Worm (Caenorhabditis elegans) whole organism, young adult: ENCODE data around the gene endu-2.
A peak's percentile ranks its signal among the peaks of the same experiment; 100 is the strongest.

Source experiments
- B0019.2 ChIP-seq: fragments of 200-800 bp; sonication (Bioruptor generic); conservative IDR thresholded peaks from 2 replicates; pipeline ENCODE4 v1.3.6; 2022; ENCODE audit warnings: missing genetic modification reagents, missing genetic modification characterization, missing compliant biosample characterization
- F22D6.2 ChIP-seq: sonication (generic microtip); optimal IDR thresholded peaks from 2 replicates; lab custom pipeline; 2016; ENCODE audit warnings: mild to moderate bottlenecking, missing genetic modification characterization, missing compliant biosample characterization
- F52B5.7 ChIP-seq: sonication (generic microtip); optimal IDR thresholded peaks from 2 replicates; lab custom pipeline; 2016; ENCODE audit warnings: mild to moderate bottlenecking, missing genetic modification characterization, missing compliant biosample characterization
- F55B11.4 ChIP-seq: sonication (generic microtip); optimal IDR thresholded peaks from 2 replicates; lab custom pipeline; 2016; ENCODE audit warnings: missing compliant biosample characterization, missing genetic modification characterization, borderline replicate concordance; ENCODE audit not compliant: insufficient read depth
- K11D2.4 ChIP-seq: fragments of 200-800 bp; sonication (Bioruptor generic); IDR thresholded peaks from 2 replicates; pipeline ENCODE4 v1.3.6; 2022; ENCODE audit warnings: missing genetic modification reagents, missing genetic modification characterization, missing compliant biosample characterization
- K12H6.12 ChIP-seq: fragments of 200-800 bp; sonication (Bioruptor generic); optimal IDR thresholded peaks from 2 replicates; lab custom pipeline; 2018; ENCODE audit warnings: mild to moderate bottlenecking, missing genetic modification characterization, missing compliant biosample characterization
- T26A5.8 ChIP-seq: sonication (generic microtip); optimal IDR thresholded peaks from 2 replicates; lab custom pipeline; 2016; ENCODE audit warnings: missing genetic modification characterization, missing compliant biosample characterization
- Y53F4B.3 ChIP-seq: fragments of 200-800 bp; sonication (Bioruptor generic); IDR thresholded peaks from 2 replicates; pipeline ENCODE4 v1.3.6; 2022; ENCODE audit warnings: missing genetic modification reagents, missing genetic modification characterization, missing compliant biosample characterization
- Y67H2A.10 ChIP-seq: fragments of 200-800 bp; sonication (Bioruptor generic); conservative IDR thresholded peaks from 2 replicates; pipeline ENCODE4 v1.3.6; 2022; ENCODE audit warnings: missing genetic modification reagents, missing genetic modification characterization, missing compliant biosample characterization
- Y95B8A.8 ChIP-seq: fragments of 200-800 bp; sonication (Bioruptor generic); IDR thresholded peaks from 2 replicates; pipeline ENCODE4 v1.3.6; 2022; ENCODE audit warnings: missing genetic modification reagents, missing genetic modification characterization, missing compliant biosample characterization
- ZK185.1 ChIP-seq: sonication (generic microtip); optimal IDR thresholded peaks from 2 replicates; lab custom pipeline; 2016; ENCODE audit warnings: mild to moderate bottlenecking, missing genetic modification characterization, missing compliant biosample characterization; ENCODE audit not compliant: poor library complexity, severe bottlenecking
- atf-7 ChIP-seq: sonication (generic microtip); optimal IDR thresholded peaks from 2 replicates; lab custom pipeline; 2017; ENCODE audit warnings: mild to moderate bottlenecking, missing genetic modification characterization, missing compliant biosample characterization
- attf-5 ChIP-seq: fragments of 200-800 bp; sonication (Bioruptor generic); optimal IDR thresholded peaks from 2 replicates; lab custom pipeline; 2018; ENCODE audit warnings: mild to moderate bottlenecking, missing genetic modification characterization, missing compliant biosample characterization
- attf-6 ChIP-seq: fragments of 200-800 bp; sonication (Bioruptor generic); IDR thresholded peaks from 2 replicates; pipeline ENCODE4 v1.3.6; 2022; ENCODE audit warnings: missing genetic modification reagents, missing genetic modification characterization, missing compliant biosample characterization
- bed-1 ChIP-seq: fragments of 200-800 bp; sonication (Bioruptor generic); IDR thresholded peaks from 2 replicates; pipeline ENCODE4 v1.3.6; 2022; ENCODE audit warnings: missing genetic modification reagents, missing genetic modification characterization, missing compliant biosample characterization
- ceh-100 ChIP-seq: fragments of 200-800 bp; sonication (Bioruptor generic); IDR thresholded peaks from 2 replicates; pipeline ENCODE4 v1.3.6; 2022; ENCODE audit warnings: missing genetic modification reagents, missing genetic modification characterization, missing compliant biosample characterization
- ceh-27 ChIP-seq: fragments of 200-800 bp; sonication (Bioruptor generic); optimal IDR thresholded peaks from 2 replicates; lab custom pipeline; 2018; ENCODE audit warnings: mild to moderate bottlenecking, missing genetic modification characterization, moderate library complexity, missing compliant biosample characterization
- ceh-79 ChIP-seq: sonication (generic microtip); optimal IDR thresholded peaks from 2 replicates; lab custom pipeline; 2017; ENCODE audit warnings: mild to moderate bottlenecking, missing genetic modification characterization, missing compliant biosample characterization
- die-1 ChIP-seq: sonication (generic microtip); optimal IDR thresholded peaks from 2 replicates; lab custom pipeline; 2016; ENCODE audit warnings: missing genotype, mild to moderate bottlenecking, missing genetic modification characterization, missing compliant biosample characterization
- dpl-1 ChIP-seq: fragments of 150-350 bp; optimal IDR thresholded peaks from 2 replicates; lab custom pipeline; 2014; ENCODE audit warnings: missing biosample characterization, missing genetic modification reagents, missing genetic modification characterization
- egl-44 ChIP-seq: fragments of 200-800 bp; sonication (Bioruptor generic); IDR thresholded peaks from 2 replicates; pipeline ENCODE4 v1.3.6; 2022; ENCODE audit warnings: missing genetic modification reagents, missing genetic modification characterization, missing compliant biosample characterization
- ekl-4 ChIP-seq: fragments of 200-800 bp; sonication (Bioruptor generic); IDR thresholded peaks from 2 replicates; pipeline ENCODE4 v1.3.6; 2022; ENCODE audit warnings: missing genetic modification reagents, missing genetic modification characterization, missing compliant biosample characterization
- ets-4 ChIP-seq: fragments of 200-800 bp; sonication (Bioruptor generic); optimal IDR thresholded peaks from 2 replicates; lab custom pipeline; 2018; ENCODE audit warnings: mild to moderate bottlenecking, missing genetic modification characterization, missing compliant biosample characterization
- gei-17 ChIP-seq: fragments of 200-800 bp; sonication (Bioruptor generic); optimal IDR thresholded peaks from 2 replicates; lab custom pipeline; 2018; ENCODE audit warnings: mild to moderate bottlenecking, missing genetic modification characterization, missing compliant biosample characterization
- hlh-26 ChIP-seq: fragments of 200-800 bp; sonication (Bioruptor generic); conservative IDR thresholded peaks from 2 replicates; pipeline ENCODE4 v1.3.6; 2022; ENCODE audit warnings: missing genetic modification reagents, missing genetic modification characterization, missing compliant biosample characterization
- hmg-20 ChIP-seq: fragments of 200-800 bp; sonication (Bioruptor generic); IDR thresholded peaks from 2 replicates; pipeline ENCODE4 v1.3.6; 2022; ENCODE audit warnings: missing genetic modification reagents, missing genetic modification characterization, missing compliant biosample characterization
- hsf-1 ChIP-seq: fragments of 200-800 bp; sonication (Bioruptor generic); IDR thresholded peaks from 2 replicates; pipeline ENCODE4 v1.3.6; 2022; ENCODE audit warnings: missing genetic modification reagents, missing genetic modification characterization, missing compliant biosample characterization
- lag-1 ChIP-seq: fragments of 200-800 bp; sonication (Bioruptor generic); IDR thresholded peaks from 2 replicates; pipeline ENCODE4 v1.3.6; 2022; ENCODE audit warnings: missing genetic modification reagents, missing genetic modification characterization, missing compliant biosample characterization
- let-526 ChIP-seq: fragments of 200-800 bp; sonication (Bioruptor generic); IDR thresholded peaks from 2 replicates; pipeline ENCODE4 v1.3.6; 2022; ENCODE audit warnings: missing genetic modification reagents, missing genetic modification characterization, missing compliant biosample characterization
- lin-54 ChIP-seq: fragments of 200-800 bp; sonication (Bioruptor generic); optimal IDR thresholded peaks from 2 replicates; lab custom pipeline; 2018; ENCODE audit warnings: mild to moderate bottlenecking, missing genetic modification characterization, missing compliant biosample characterization
- lsl-1 ChIP-seq: fragments of 200-800 bp; sonication (Bioruptor generic); optimal IDR thresholded peaks from 2 replicates; lab custom pipeline; 2018; ENCODE audit warnings: mild to moderate bottlenecking, missing genetic modification characterization, moderate library complexity, missing compliant biosample characterization
- madf-3 ChIP-seq: fragments of 200-800 bp; sonication (Bioruptor generic); IDR thresholded peaks from 2 replicates; pipeline ENCODE4 v1.3.6; 2022; ENCODE audit warnings: missing genetic modification reagents, missing genetic modification characterization, missing compliant biosample characterization
- mxl-1 ChIP-seq: sonication (generic microtip); optimal IDR thresholded peaks from 2 replicates; lab custom pipeline; 2016; ENCODE audit warnings: missing genetic modification characterization, missing compliant biosample characterization
- nfyb-1 ChIP-seq: fragments of 200-800 bp; sonication (Bioruptor generic); IDR thresholded peaks from 2 replicates; pipeline ENCODE4 v1.3.6; 2022; ENCODE audit warnings: missing genetic modification reagents, missing genetic modification characterization, missing compliant biosample characterization
- nhr-27 ChIP-seq: fragments of 200-800 bp; sonication (Bioruptor generic); optimal IDR thresholded peaks from 2 replicates; lab custom pipeline; 2018; ENCODE audit warnings: mild to moderate bottlenecking, missing genetic modification characterization, moderate library complexity, missing compliant biosample characterization
- nhr-80 ChIP-seq: sonication (generic microtip); optimal IDR thresholded peaks from 2 replicates; lab custom pipeline; 2016; ENCODE audit warnings: missing genetic modification characterization, missing compliant biosample characterization
- nhr-90 ChIP-seq: sonication (generic microtip); optimal IDR thresholded peaks from 2 replicates; lab custom pipeline; 2016; ENCODE audit warnings: missing genotype, mild to moderate bottlenecking, missing genetic modification characterization, missing compliant biosample characterization
- pbrm-1 ChIP-seq: fragments of 200-800 bp; sonication (Bioruptor generic); IDR thresholded peaks from 2 replicates; pipeline ENCODE4 v1.3.6; 2022; ENCODE audit warnings: missing genetic modification reagents, missing genetic modification characterization, missing compliant biosample characterization
- pha-4 ChIP-seq: fragments of 150-350 bp; sonication (generic microtip); optimal IDR thresholded peaks from 2 replicates; lab custom pipeline; 2014; ENCODE audit warnings: missing biosample characterization, missing genetic modification reagents, missing genetic modification characterization
- rcor-1 ChIP-seq: fragments of 200-800 bp; sonication (Bioruptor generic); IDR thresholded peaks from 2 replicates; pipeline ENCODE4 v1.3.6; 2022; ENCODE audit warnings: missing genetic modification reagents, missing genetic modification characterization, missing compliant biosample characterization
- rec-8 ChIP-seq, 2 experiments: sonication (generic microtip); optimal IDR thresholded peaks; 2 replicates each; lab custom pipeline; 2016; ENCODE audit warnings: mild to moderate bottlenecking in 2 of 2, missing genetic modification characterization in 2 of 2, missing genetic modification reagents in 2 of 2, missing genotype in 2 of 2, missing biosample characterization in 1 of 2, missing compliant biosample characterization in 1 of 2, moderate library complexity in 1 of 2
- snpc-3.4 ChIP-seq: sonication (generic microtip); optimal IDR thresholded peaks from 2 replicates; lab custom pipeline; 2017; ENCODE audit warnings: missing genetic modification characterization, mild to moderate bottlenecking, missing compliant biosample characterization, antibody characterized with exemption, moderate library complexity, missing genotype, missing genetic modification reagents
- tlf-1 ChIP-seq: fragments of 200-800 bp; sonication (Bioruptor generic); optimal IDR thresholded peaks from 2 replicates; lab custom pipeline; 2018; ENCODE audit warnings: mild to moderate bottlenecking, missing genetic modification characterization, missing compliant biosample characterization
- unc-130 ChIP-seq: sonication (generic microtip); optimal IDR thresholded peaks from 2 replicates; lab custom pipeline; 2016; ENCODE audit warnings: missing genetic modification reagents, missing genetic modification characterization, missing compliant biosample characterization
- unc-62 ChIP-seq: fragments of 150-350 bp; optimal IDR thresholded peaks from 2 replicates; lab custom pipeline; 2014; ENCODE audit warnings: missing biosample characterization, missing genetic modification reagents, missing genetic modification characterization
- zim-3 ChIP-seq: sonication (generic microtip); optimal IDR thresholded peaks from 2 replicates; lab custom pipeline; 2017; ENCODE audit warnings: mild to moderate bottlenecking, missing genetic modification characterization, moderate library complexity, missing compliant biosample characterization
- ztf-22 ChIP-seq: fragments of 200-800 bp; sonication (Bioruptor generic); optimal IDR thresholded peaks from 2 replicates; lab custom pipeline; 2018; ENCODE audit warnings: mild to moderate bottlenecking, missing genetic modification characterization, moderate library complexity, missing compliant biosample characterization
- ztf-28 ChIP-seq: fragments of 200-800 bp; sonication (Bioruptor generic); IDR thresholded peaks from 2 replicates; pipeline ENCODE4 v1.3.6; 2022; ENCODE audit warnings: missing genetic modification reagents, missing genetic modification characterization, missing compliant biosample characterization

Gene endu-2

DNA sequence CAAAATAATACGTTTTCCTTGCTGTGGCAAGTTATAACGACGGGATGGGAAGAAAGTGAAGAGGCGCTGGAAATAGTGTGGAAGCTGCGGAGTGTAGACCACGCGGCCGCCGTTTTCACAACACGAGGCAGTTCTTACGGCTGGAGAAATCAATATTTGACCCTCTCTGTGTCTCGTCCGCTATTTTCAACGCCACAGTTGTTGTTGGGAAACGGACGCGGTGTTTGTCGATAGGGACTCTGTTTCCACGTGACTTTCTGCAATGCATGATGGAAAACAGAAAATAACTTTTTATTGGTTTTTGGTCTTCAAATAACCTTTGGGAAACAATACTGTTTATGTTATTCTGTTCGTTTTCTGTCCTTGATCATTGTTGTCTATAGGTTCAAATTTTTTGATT lies 10.2 kb upstream of the endu-2 start, which contains the start of gene K02A6.3 (continued):
- TF ChIP-seq ztf-22 = peak; percentile 77
- TF ChIP-seq rec-8 (tag; optimal IDR thresholded peaks at IDR 0.05; lab: Kevin White, UChicago) = no peak
- peak; percentile 69 for TF ChIP-seq ZK185.1
- peak; percentile 57; the same call in 1 of the 2 replicates for TF ChIP-seq Y95B8A.8 (GFP tag; lab: Robert Waterston, UW)
- no peak for TF ChIP-seq hmg-20 (GFP tag; lab: Robert Waterston, UW)
- peak; percentile 21; the same call in 1 of the 2 replicates for TF ChIP-seq rcor-1 (GFP tag; lab: Robert Waterston, UW)
- no peak for TF ChIP-seq ztf-28 (GFP tag; lab: Robert Waterston, UW)
- peak; percentile 76 for TF ChIP-seq nfyb-1 (GFP tag; lab: Robert Waterston, UW)
- TF ChIP-seq ekl-4 = peak; percentile 52; the same call in 1 of the 2 replicates
- TF ChIP-seq pha-4 (tag; lab: Kevin White, UChicago) = peak; percentile 58
- no peak for TF ChIP-seq bed-1
- 0 out of 2 replicates have a peak, but pooled peaks have one; percentile 28 for TF ChIP-seq hsf-1 (GFP tag; lab: Robert Waterston, UW)
- TF ChIP-seq ets-4 (GFP tag; lab: Kevin White, UChicago) = peak; percentile 51
- peak; percentile 63 for TF ChIP-seq K11D2.4 (GFP tag; lab: Robert Waterston, UW)
- TF ChIP-seq tlf-1 = peak; percentile 66
- TF ChIP-seq F55B11.4 = no peak
- peak; percentile 92 for TF ChIP-seq K12H6.12 (tag; lab: Kevin White, UChicago)
- peak; percentile 78 for TF ChIP-seq F22D6.2 (tag; lab: Kevin White, UChicago)
- TF ChIP-seq lin-54 (GFP tag; lab: Kevin White, UChicago) = peak; percentile 46
- no peak for TF ChIP-seq snpc-3.4 (tag; lab: Kevin White, UChicago)
- TF ChIP-seq gei-17 (GFP tag; lab: Kevin White, UChicago) = peak; percentile 75
- TF ChIP-seq Y53F4B.3 = no peak
- peak; percentile 76 for TF ChIP-seq attf-5 (GFP tag; lab: Kevin White, UChicago)
- TF ChIP-seq let-526 = no peak
- TF ChIP-seq unc-130 (GFP tag; lab: Kevin White, UChicago) = no peak
- TF ChIP-seq attf-6 (GFP tag; lab: Robert Waterston, UW) = no peak
- peak; percentile 92 for TF ChIP-seq nhr-80
- TF ChIP-seq pbrm-1 = peak; percentile 60; the same call in 1 of the 2 replicates
- peak; percentile 74 for TF ChIP-seq ceh-27
- no peak for TF ChIP-seq B0019.2 (GFP tag; lab: Robert Waterston, UW)
- peak; percentile 34; the same call in 1 of the 2 replicates for TF ChIP-seq ceh-100
- TF ChIP-seq egl-44 (GFP tag; lab: Robert Waterston, UW) = peak; percentile 79
- TF ChIP-seq nhr-90 (tag; lab: Kevin White, UChicago) = peak; percentile 24
- TF ChIP-seq mxl-1 = no peak

DNA sequence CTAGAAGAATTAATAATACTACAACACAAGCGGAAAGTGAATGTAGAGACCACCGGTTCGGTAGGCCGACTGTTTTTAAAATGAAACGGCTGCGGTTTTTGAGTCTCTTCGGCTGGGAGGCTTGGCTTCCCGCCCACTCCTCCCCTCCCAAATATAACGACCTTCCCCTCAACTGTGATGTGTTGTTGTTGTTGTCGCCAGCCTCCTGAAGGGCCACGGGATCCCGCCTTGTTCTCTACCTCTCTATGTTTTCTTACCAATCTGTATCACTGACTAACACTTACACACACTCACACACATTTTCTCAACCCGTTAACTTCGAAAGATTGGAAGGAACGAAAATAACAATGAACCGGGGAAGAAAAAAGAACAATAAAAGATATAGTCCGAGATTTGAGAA lies 8.5 kb upstream of the endu-2 start:
- TF ChIP-seq Y53F4B.3 (no peak), K11D2.4 (GFP tag; lab: Robert Waterston, UW) (0 out of 2 replicates have a peak, but pooled peaks have one; percentile 14), Y95B8A.8 (GFP tag; lab: Robert Waterston, UW) (no peak), pbrm-1 (no peak), lsl-1 (no peak)
- TF ChIP-seq, all 124 proteins: peak for 1

- no peak for TF ChIP-seq snpc-3.4 (tag; lab: Kevin White, UChicago)
- no peak for TF ChIP-seq F52B5.7 (tag; lab: Kevin White, UChicago)
- TF ChIP-seq hlh-26 (GFP tag; lab: Robert Waterston, UW) = no peak
- TF ChIP-seq ceh-100 = no peak
- TF ChIP-seq dpl-1 = no peak
- peak; percentile 80 for TF ChIP-seq unc-62
- no peak for TF ChIP-seq zim-3 (tag; lab: Kevin White, UChicago)
- no peak for TF ChIP-seq madf-3 (GFP tag; lab: Robert Waterston, UW)
- TF ChIP-seq lag-1 (GFP tag; lab: Robert Waterston, UW) = no peak
- TF ChIP-seq T26A5.8 (tag; lab: Kevin White, UChicago) = no peak
- TF ChIP-seq K11D2.4 (GFP tag; lab: Robert Waterston, UW) = no peak
- TF ChIP-seq Y67H2A.10 (GFP tag; lab: Robert Waterston, UW) = no peak
- no peak for TF ChIP-seq atf-7 (tag; lab: Kevin White, UChicago)
- no peak for TF ChIP-seq ceh-79
- no peak for TF ChIP-seq die-1 (tag; lab: Kevin White, UChicago)
- no peak for TF ChIP-seq nhr-27 (tag; lab: Kevin White, UChicago)
- TF ChIP-seq unc-130 (GFP tag; lab: Kevin White, UChicago) = no peak
Measured at ce11 chrX:8235994-8236393, 6.1 kb upstream of the endu-2 start, which contains the start of gene M60.4. TSS of gene M60.4 (minus strand) at chrX:8236314.
